Worm (Caenorhabditis elegans): ENCODE data around the gene tbck-1.

The tbck-1 gene

ce11 chrII:4869793-4870343 is 41.5 kb downstream of the tbck-1 start:
- TF ChIP-seq lin-26 (GFP tag; IDR thresholded peaks at IDR 0.05) (0 out of 2 replicates have a peak, but pooled peaks have one; percentile 32), K11D2.4 (GFP tag; IDR thresholded peaks at IDR 0.05) (0 out of 2 replicates have a peak, but pooled peaks have one; percentile 46), attf-5 (GFP tag; optimal IDR thresholded peaks at IDR 0.05) (no peak), ama-1 (optimal IDR thresholded peaks at IDR 0.05) (no peak), ama-1 (GFP tag; optimal IDR thresholded peaks at IDR 0.05) (no peak), die-1 (tag; optimal IDR thresholded peaks at IDR 0.05) (no peak), ztf-26 (tag; optimal IDR thresholded peaks at IDR 0.05) (peak; percentile 1), zim-3 (tag; optimal IDR thresholded peaks at IDR 0.05) (no peak), fkh-3 (tag; optimal IDR thresholded peaks at IDR 0.05) (no peak), hlh-12 (tag; optimal IDR thresholded peaks at IDR 0.05) (no peak), dpl-1 (GFP tag; optimal IDR thresholded peaks at IDR 0.05) (no peak), egrh-3 (GFP tag; IDR thresholded peaks at IDR 0.05) (peak; percentile 89), zfh-2 (GFP tag; conservative IDR thresholded peaks at IDR 0.05) (peak; percentile 93), hlh-26 (GFP tag; conservative IDR thresholded peaks at IDR 0.05) (0 out of 2 replicates have a peak, but pooled peaks have one; percentile 11)

DNA sequence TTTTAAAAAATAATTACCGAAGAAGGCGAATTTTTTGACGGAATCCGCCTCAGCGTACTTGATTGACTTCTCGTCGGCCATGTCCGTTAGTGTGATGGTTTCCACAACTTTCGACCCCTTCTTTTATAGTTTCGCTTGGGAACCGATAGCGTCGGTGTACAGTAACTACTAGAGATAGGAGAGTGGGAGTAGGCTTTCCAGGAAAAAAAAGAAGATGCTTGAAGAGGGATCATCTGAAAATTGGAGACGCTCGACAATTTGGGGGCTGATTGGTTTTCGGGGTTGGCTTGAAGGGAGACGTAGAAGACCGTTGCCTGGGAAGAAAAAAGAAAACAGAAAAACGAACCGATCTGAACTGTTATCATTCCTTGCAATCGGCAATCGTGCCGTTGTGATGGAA is 42.3 kb downstream of the tbck-1 start, which contains the start of gene col-20:
TSS of gene col-20 (minus strand) at position 101 of the 400 bp plus-strand sequence.
- TF ChIP-seq ztf-18 (tag; optimal IDR thresholded peaks at IDR 0.05) (no peak), C17E4.6 (GFP tag; IDR thresholded peaks at IDR 0.05) (no peak), madf-6 (GFP tag; IDR thresholded peaks at IDR 0.05) (no peak), ZK185.1 (tag; optimal IDR thresholded peaks at IDR 0.05; ENCODE audit: poor library complexity, severe bottlenecking) (no peak), attf-6 (GFP tag; IDR thresholded peaks at IDR 0.05) (no peak), rpc-1 (optimal IDR thresholded peaks at IDR 0.05) (no peak), rpc-1 (tag; optimal IDR thresholded peaks at IDR 0.05) (no peak), F55B11.4 (tag; optimal IDR thresholded peaks at IDR 0.05; ENCODE audit: borderline replicate concordance, insufficient read depth) (no peak), sea-2 (GFP tag; IDR thresholded peaks at IDR 0.05) (no peak), ztf-28 (GFP tag; IDR thresholded peaks at IDR 0.05) (no peak), nhr-80 (tag; optimal IDR thresholded peaks at IDR 0.05) (no peak), snpc-1.1 (tag; optimal IDR thresholded peaks at IDR 0.05; ENCODE audit: insufficient read depth) (no peak)

DNA sequence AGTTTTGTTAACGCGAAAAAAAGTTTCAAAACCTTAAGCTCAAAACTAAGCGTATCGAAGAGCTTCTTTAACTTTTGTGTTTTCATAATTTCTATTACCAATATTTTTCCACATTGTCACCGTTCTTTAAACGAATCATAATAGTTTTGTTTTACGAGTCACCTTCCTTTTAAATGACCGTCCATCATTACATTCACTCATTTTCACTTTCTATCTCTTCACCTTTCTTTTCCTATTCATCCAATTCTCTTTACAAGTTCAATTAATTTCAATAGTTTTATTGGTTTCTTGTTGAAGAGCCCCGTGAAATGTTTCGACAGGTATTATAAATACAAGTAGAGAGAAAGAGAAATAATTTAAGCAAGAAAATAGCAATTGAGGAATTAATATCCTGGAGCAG is 43.5 kb downstream of the tbck-1 start:
- TF ChIP-seq nhr-27 (tag; optimal IDR thresholded peaks at IDR 0.05) (no peak), xnd-1 (tag; optimal IDR thresholded peaks at IDR 0.05) (no peak), B0019.2 (GFP tag; conservative IDR thresholded peaks at IDR 0.05) (no peak), bed-1 (GFP tag; IDR thresholded peaks at IDR 0.05) (no peak), fkh-3 (tag; optimal IDR thresholded peaks at IDR 0.05) (no peak), B0261.1 (tag; optimal IDR thresholded peaks at IDR 0.05) (no peak), K11D2.4 (GFP tag; IDR thresholded peaks at IDR 0.05) (no peak)

DNA sequence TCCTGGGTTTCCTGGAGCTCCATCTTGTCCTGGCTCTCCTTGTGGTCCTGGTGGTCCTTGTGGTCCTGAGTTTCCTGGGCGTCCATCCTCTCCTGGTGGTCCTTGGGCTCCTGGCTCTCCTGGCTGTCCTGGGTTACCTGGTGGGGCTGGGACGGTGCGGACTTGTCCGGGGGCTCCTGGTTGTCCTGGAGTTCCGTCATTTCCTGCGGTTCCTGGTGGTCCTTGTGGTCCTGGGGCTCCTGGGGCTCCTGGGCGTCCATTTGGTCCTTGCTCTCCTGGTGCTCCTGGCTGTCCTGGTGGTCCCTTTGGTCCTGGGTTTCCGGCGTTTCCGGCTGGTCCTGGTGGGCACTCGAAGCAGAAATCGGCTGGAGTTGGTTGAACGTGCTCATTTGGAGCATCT is 44.0 kb downstream of the tbck-1 start:
- peak; percentile 92 for TF ChIP-seq egrh-3 (GFP tag; IDR thresholded peaks at IDR 0.05)
- peak; percentile 37; the same call in 1 of the 2 replicates for TF ChIP-seq lin-26 (GFP tag; IDR thresholded peaks at IDR 0.05)
- TF ChIP-seq ztf-25 (GFP tag; IDR thresholded peaks at IDR 0.05), result 0 out of 2 replicates have a peak, but pooled peaks have one; percentile 52
- peak; percentile 86 for TF ChIP-seq zfh-2 (GFP tag; conservative IDR thresholded peaks at IDR 0.05)

ce11 chrII:4873029-4873428 is 44.7 kb downstream of the tbck-1 start, which contains the start of gene col-73:
TSS of gene col-73 (minus strand) at chrII:4873129.
- TF ChIP-seq mel-28 (tag; optimal IDR thresholded peaks at IDR 0.05; ENCODE audit: borderline replicate concordance) (no peak), ztf-6 (GFP tag; IDR thresholded peaks at IDR 0.05) (no peak), snpc-1.3 (tag; optimal IDR thresholded peaks at IDR 0.05; ENCODE audit: insufficient read depth) (no peak)

Data from whole organism, young adult.